Worm (Caenorhabditis elegans) whole organism, L3 larva: ENCODE measurements around the gene nlp-3.

ENCODE experiments used
- ceh-28 ChIP-seq: fragments of 150-350 bp; optimal IDR thresholded peaks from 2 replicates; lab custom pipeline; 2014; ENCODE audit warnings: missing biosample characterization, missing genetic modification reagents, missing genetic modification characterization
- egl-27 ChIP-seq: sonication (generic microtip); optimal IDR thresholded peaks from 4 replicates; lab custom pipeline; 2017; ENCODE audit warnings: missing biosample characterization, missing genetic modification reagents, missing genetic modification characterization
- egl-5 ChIP-seq: fragments of 150-350 bp; optimal IDR thresholded peaks from 2 replicates; lab custom pipeline; 2017; ENCODE audit warnings: missing biosample characterization, missing genetic modification reagents, missing genetic modification characterization, inconsistent platforms
- elt-1 ChIP-seq: fragments of 150-350 bp; optimal IDR thresholded peaks from 2 replicates; lab custom pipeline; 2014; ENCODE audit warnings: missing biosample characterization, missing genetic modification characterization
- elt-2 ChIP-seq: sonication (generic microtip); optimal IDR thresholded peaks from 2 replicates; lab custom pipeline; 2016; ENCODE audit warnings: missing genetic modification reagents, mild to moderate bottlenecking, missing genetic modification characterization, missing compliant biosample characterization
- fkh-10 ChIP-seq: sonication (generic microtip); optimal IDR thresholded peaks from 2 replicates; lab custom pipeline; 2017; ENCODE audit warnings: missing biosample characterization, missing genetic modification reagents, missing genetic modification characterization
- fkh-2 ChIP-seq: fragments of 150-350 bp; optimal IDR thresholded peaks from 2 replicates; lab custom pipeline; 2014; ENCODE audit warnings: missing biosample characterization, missing genetic modification reagents, missing genetic modification characterization
- fos-1 ChIP-seq: fragments of 150-350 bp; optimal IDR thresholded peaks from 2 replicates; lab custom pipeline; 2014; ENCODE audit warnings: missing biosample characterization, missing genetic modification characterization
- hmg-11 ChIP-seq: sonication (generic microtip); optimal IDR thresholded peaks from 2 replicates; lab custom pipeline; 2016; ENCODE audit warnings: missing genetic modification characterization, missing compliant biosample characterization
- jun-1 ChIP-seq: fragments of 150-350 bp; optimal IDR thresholded peaks from 2 replicates; lab custom pipeline; 2014; ENCODE audit warnings: missing biosample characterization, missing genetic modification reagents, missing genetic modification characterization
- lin-15B ChIP-seq: fragments of 150-350 bp; optimal IDR thresholded peaks from 2 replicates; lab custom pipeline; 2014; ENCODE audit warnings: missing biosample characterization, missing genetic modification characterization
- lin-39 ChIP-seq: fragments of 150-350 bp; optimal IDR thresholded peaks from 2 replicates; lab custom pipeline; 2018; ENCODE audit warnings: missing biosample characterization, missing genetic modification reagents, missing genetic modification characterization
- mdl-1 ChIP-seq: fragments of 150-350 bp; optimal IDR thresholded peaks from 2 replicates; lab custom pipeline; 2014; ENCODE audit warnings: missing biosample characterization, missing genetic modification characterization
- mml-1 ChIP-seq: fragments of 150-350 bp; sonication (generic microtip); optimal IDR thresholded peaks from 3 replicates; lab custom pipeline; 2014; ENCODE audit warnings: missing biosample characterization, missing genetic modification characterization
- nfya-1 ChIP-seq: sonication (generic microtip); optimal IDR thresholded peaks from 2 replicates; lab custom pipeline; 2017; ENCODE audit warnings: missing genetic modification characterization, mild to moderate bottlenecking, missing compliant biosample characterization, antibody characterized with exemption, moderate library complexity; ENCODE audit not compliant: insufficient read depth
- nhr-23 ChIP-seq: fragments of 150-350 bp; optimal IDR thresholded peaks from 2 replicates; lab custom pipeline; 2014; ENCODE audit warnings: missing biosample characterization, missing genetic modification reagents, missing genetic modification characterization
- nhr-237 ChIP-seq: fragments of 150-350 bp; optimal IDR thresholded peaks from 2 replicates; lab custom pipeline; 2014; ENCODE audit warnings: missing biosample characterization, missing genetic modification characterization
- nhr-25 ChIP-seq: sonication (generic microtip); optimal IDR thresholded peaks from 2 replicates; lab custom pipeline; 2017; ENCODE audit warnings: missing biosample characterization, missing genetic modification characterization
- nhr-28 ChIP-seq: fragments of 150-350 bp; optimal IDR thresholded peaks from 2 replicates; lab custom pipeline; 2014; ENCODE audit warnings: missing biosample characterization, missing genetic modification characterization
- nhr-43 ChIP-seq: sonication (generic microtip); optimal IDR thresholded peaks from 2 replicates; lab custom pipeline; 2016; ENCODE audit warnings: mild to moderate bottlenecking, missing genetic modification characterization, missing compliant biosample characterization; ENCODE audit not compliant: poor library complexity, severe bottlenecking
- pha-4 ChIP-seq: fragments of 150-350 bp; optimal IDR thresholded peaks from 2 replicates; lab custom pipeline; 2014; ENCODE audit warnings: missing biosample characterization, missing genetic modification reagents, missing genetic modification characterization
- pqm-1 ChIP-seq: fragments of 150-350 bp; optimal IDR thresholded peaks from 2 replicates; lab custom pipeline; 2017; ENCODE audit warnings: missing biosample characterization, missing genetic modification characterization, inconsistent platforms
- sea-2 ChIP-seq: fragments of 150-350 bp; sonication (generic microtip); optimal IDR thresholded peaks from 4 replicates; lab custom pipeline; 2014; ENCODE audit warnings: missing biosample characterization, missing genetic modification reagents, missing genetic modification characterization
- snpc-4 ChIP-seq: fragments of 150-350 bp; optimal IDR thresholded peaks from 2 replicates; lab custom pipeline; 2014; ENCODE audit warnings: missing biosample characterization, missing genetic modification characterization
- tbx-2 ChIP-seq: sonication (generic microtip); optimal IDR thresholded peaks from 2 replicates; lab custom pipeline; 2016; ENCODE audit warnings: mild to moderate bottlenecking, missing genetic modification characterization, missing compliant biosample characterization
- unc-39 ChIP-seq: sonication (generic microtip); optimal IDR thresholded peaks from 4 replicates; lab custom pipeline; 2017; ENCODE audit warnings: missing biosample characterization, missing genetic modification characterization
- zag-1 ChIP-seq: fragments of 150-350 bp; optimal IDR thresholded peaks from 2 replicates; lab custom pipeline; 2014; ENCODE audit warnings: missing biosample characterization, missing genetic modification characterization

Gene nlp-3

ce11 chrX:13161778-13162177 is 16.5 kb downstream of the nlp-3 start:
- TF ChIP-seq pha-4 (tag; lab: Kevin White, UChicago) (peak; percentile 65), tbx-2 (no peak)
- TF ChIP-seq, all 47 proteins: peak for 1

ce11 chrX:13159890-13160289 is 18.4 kb downstream of the nlp-3 start:
- no peak for TF ChIP-seq zag-1
- TF ChIP-seq nhr-25 (tag; lab: Kevin White, UChicago), result peak; percentile 8
- TF ChIP-seq elt-2, result peak; percentile 5

ce11 chrX:13159005-13159404 is 19.2 kb downstream of the nlp-3 start:
- TF ChIP-seq elt-2 (peak; percentile 97), jun-1 (peak; percentile 49), pha-4 (tag; lab: Kevin White, UChicago) (peak; percentile 62), pqm-1 (tag; lab: Kevin White, UChicago) (peak; percentile 85), mml-1 (tag; lab: Kevin White, UChicago) (no peak), hmg-11 (peak; percentile 22), elt-1 (no peak)

- TF ChIP-seq egl-27 (tag; lab: Kevin White, UChicago) (no peak), pha-4 (tag; lab: Kevin White, UChicago) (peak; percentile 5)
These were observed 19.8 kb downstream of the nlp-3 start for ce11 chrX:13158487-13158886.

ce11 chrX:13157112-13157768 is 21.0 kb downstream of the nlp-3 start:
- TF ChIP-seq fos-1 (tag; lab: Kevin White, UChicago), result no peak
- TF ChIP-seq snpc-4 (tag; lab: Kevin White, UChicago), result no peak
- no peak for TF ChIP-seq nhr-28 (tag; lab: Kevin White, UChicago)
- peak; percentile 15 for TF ChIP-seq pha-4 (tag; lab: Kevin White, UChicago)
- peak; percentile 65 for TF ChIP-seq ceh-28 (tag; lab: Kevin White, UChicago)
- no peak for TF ChIP-seq zag-1

- TF ChIP-seq fkh-10 (peak; percentile 69), nhr-237 (tag; lab: Kevin White, UChicago) (no peak)
These were observed 22.5 kb downstream of the nlp-3 start for ce11 chrX:13155730-13156129.

ce11 chrX:13154514-13154913 is 23.7 kb downstream of the nlp-3 start:
- no peak for TF ChIP-seq unc-39 (tag; lab: Kevin White, UChicago)
- TF ChIP-seq jun-1, result no peak
- TF ChIP-seq elt-2, result peak; percentile 57

ce11 chrX:13147105-13147504 is 31.1 kb downstream of the nlp-3 start:
- TF ChIP-seq lin-39 (peak; percentile 65), nfya-1 (tag; lab: Kevin White, UChicago) (peak; percentile 32), egl-5 (tag; lab: Kevin White, UChicago) (peak; percentile 60), mml-1 (tag; lab: Kevin White, UChicago) (no peak), nhr-25 (tag; lab: Kevin White, UChicago) (peak; percentile 63)
- TF ChIP-seq, all 47 proteins: peak for 4

ce11 chrX:13145988-13146873 is 32.0 kb downstream of the nlp-3 start:
- TF ChIP-seq nhr-43 (tag; lab: Kevin White, UChicago), result peak; percentile 7
- no peak for TF ChIP-seq lin-15B (tag; lab: Kevin White, UChicago)
- TF ChIP-seq fkh-2, result no peak
- no peak for TF ChIP-seq mdl-1
- TF ChIP-seq pqm-1 (tag; lab: Kevin White, UChicago), result no peak
- TF ChIP-seq sea-2 (GFP tag; lab: Kevin White, UChicago), result no peak
- TF ChIP-seq nhr-23, result peak; percentile 50
- TF ChIP-seq nhr-25 (tag; lab: Kevin White, UChicago), result peak; percentile 67
- TF ChIP-seq elt-1, result peak; percentile 18
